Fruit fly (Drosophila melanogaster) whole organism, embryonic: Measurements from ENCODE around the gene AstC-R1.

Source experiments
- BEAF-32 ChIP-seq: fragments of 200-800 bp; sonication (Bioruptor generic); optimal IDR thresholded peaks from 3 replicates; lab custom pipeline; 2017; ENCODE audit warnings: missing biosample characterization, missing genetic modification characterization, mild to moderate bottlenecking, moderate library complexity, missing genetic modification reagents
- CG10147 ChIP-seq: fragments of 200-800 bp; sonication (Bioruptor generic); optimal IDR thresholded peaks from 2 replicates; lab custom pipeline; 2019; ENCODE audit warnings: missing biosample characterization, mild to moderate bottlenecking, missing genetic modification characterization, moderate library complexity
- CG10267 ChIP-seq: fragments of 200-800 bp; sonication (Bioruptor generic); optimal IDR thresholded peaks from 2 replicates; lab custom pipeline; 2018; ENCODE audit warnings: missing biosample characterization, mild to moderate bottlenecking, missing genetic modification characterization, moderate library complexity
- CG10274 ChIP-seq: fragments of 200-800 bp; sonication (Bioruptor generic); optimal IDR thresholded peaks from 3 replicates; lab custom pipeline; 2017; ENCODE audit warnings: missing biosample characterization, mild to moderate bottlenecking, missing genetic modification characterization
- CG11093 ChIP-seq: fragments of 200-800 bp; sonication (Bioruptor generic); IDR thresholded peaks from 3 replicates; pipeline ENCODE4 v1.3.6; 2022; ENCODE audit warnings: missing biosample characterization, missing genetic modification characterization
- CG13296 ChIP-seq: fragments of 200-800 bp; sonication (Bioruptor generic); optimal IDR thresholded peaks from 3 replicates; lab custom pipeline; 2018; ENCODE audit warnings: missing biosample characterization, mild to moderate bottlenecking, missing genetic modification characterization
- CG1602 ChIP-seq: fragments of 200-800 bp; sonication (Bioruptor generic); optimal IDR thresholded peaks from 3 replicates; lab custom pipeline; 2016; ENCODE audit warnings: missing biosample characterization, missing genetic modification characterization
- CG17328 ChIP-seq: fragments of 200-800 bp; sonication (Bioruptor generic); IDR thresholded peaks from 2 replicates; pipeline ENCODE4 v1.3.6; 2022; ENCODE audit warnings: missing biosample characterization, missing genetic modification characterization
- CG18476 ChIP-seq: fragments of 200-800 bp; sonication (Bioruptor generic); optimal IDR thresholded peaks from 2 replicates; lab custom pipeline; 2016; ENCODE audit warnings: missing biosample characterization, mild to moderate bottlenecking, missing genetic modification characterization
- CG18764 ChIP-seq: fragments of 200-800 bp; sonication (Bioruptor generic); optimal IDR thresholded peaks from 3 replicates; lab custom pipeline; 2016; ENCODE audit warnings: missing biosample characterization, missing genetic modification characterization
- CG2712 ChIP-seq: fragments of 200-800 bp; optimal IDR thresholded peaks from 3 replicates; lab custom pipeline; 2019; ENCODE audit warnings: missing biosample characterization, mild to moderate bottlenecking, missing genetic modification characterization, moderate library complexity
- CG30020 ChIP-seq: fragments of 200-800 bp; optimal IDR thresholded peaks from 2 replicates; lab custom pipeline; 2019; ENCODE audit warnings: missing biosample characterization, mild to moderate bottlenecking, missing genetic modification characterization, moderate library complexity
- CG3163 ChIP-seq: fragments of 200-800 bp; sonication (Bioruptor generic); optimal IDR thresholded peaks from 3 replicates; lab custom pipeline; 2016; ENCODE audit warnings: missing biosample characterization, missing genetic modification characterization
- CG43689 ChIP-seq: fragments of 200-800 bp; sonication (Bioruptor generic); IDR thresholded peaks from 2 replicates; pipeline ENCODE4 v1.3.6; 2022; ENCODE audit warnings: missing biosample characterization, missing genetic modification characterization
- CG4707 ChIP-seq: fragments of 200-800 bp; sonication (Bioruptor generic); optimal IDR thresholded peaks from 2 replicates; lab custom pipeline; 2018; ENCODE audit warnings: missing biosample characterization, mild to moderate bottlenecking, missing genetic modification characterization, moderate library complexity
- CG7271 ChIP-seq: fragments of 200-800 bp; sonication (Bioruptor generic); optimal IDR thresholded peaks from 2 replicates; lab custom pipeline; 2018; ENCODE audit warnings: missing biosample characterization, mild to moderate bottlenecking, missing genetic modification characterization, moderate library complexity
- CG8359 ChIP-seq: fragments of 200-800 bp; sonication (Bioruptor generic); optimal IDR thresholded peaks from 2 replicates; lab custom pipeline; 2017; ENCODE audit warnings: missing biosample characterization, mild to moderate bottlenecking, missing genetic modification characterization, borderline replicate concordance
- CG8478 ChIP-seq: fragments of >200 bp; optimal IDR thresholded peaks from 2 replicates; lab custom pipeline; 2018
- CG9817 ChIP-seq: fragments of 200-800 bp; sonication (Bioruptor generic); optimal IDR thresholded peaks from 2 replicates; lab custom pipeline; 2018; ENCODE audit warnings: missing biosample characterization, mild to moderate bottlenecking, missing genetic modification characterization, moderate library complexity
- CG9932 ChIP-seq: fragments of 200-800 bp; sonication (Bioruptor generic); IDR thresholded peaks from 2 replicates; pipeline ENCODE4 v1.3.6; 2022; ENCODE audit warnings: missing biosample characterization, missing genetic modification characterization
- CkIIα-i1 ChIP-seq: fragments of 200-800 bp; sonication (Bioruptor generic); IDR thresholded peaks from 2 replicates; pipeline ENCODE4 v1.3.6; 2022; ENCODE audit warnings: missing biosample characterization, missing genetic modification characterization
- D19A ChIP-seq: fragments of 200-800 bp; optimal IDR thresholded peaks from 3 replicates; lab custom pipeline; 2019; ENCODE audit warnings: missing biosample characterization, mild to moderate bottlenecking, missing genetic modification characterization, moderate library complexity
- Dbx ChIP-seq: fragments of 200-800 bp; sonication (Bioruptor generic); IDR thresholded peaks from 3 replicates; pipeline ENCODE4 v1.3.6; 2022; ENCODE audit warnings: missing biosample characterization, missing genetic modification characterization
- Dp ChIP-seq: fragments of 200-800 bp; sonication (Bioruptor generic); optimal IDR thresholded peaks from 2 replicates; lab custom pipeline; 2018; ENCODE audit warnings: missing biosample characterization, mild to moderate bottlenecking, missing genetic modification characterization, moderate library complexity
- Eip74EF ChIP-seq, 2 experiments: fragments of 200-800 bp in 1 of 2; fragments of >200 bp in 1 of 2; sonication (Bioruptor generic) in 1 of 2; optimal IDR thresholded peaks; 2 replicates each; lab custom pipeline; 2017 to 2019; ENCODE audit warnings: missing biosample characterization in 2 of 2, missing genetic modification characterization in 2 of 2, mild to moderate bottlenecking in 1 of 2, moderate library complexity in 1 of 2
- HmgZ ChIP-seq: fragments of 200-800 bp; sonication (Bioruptor generic); optimal IDR thresholded peaks from 2 replicates; lab custom pipeline; 2018; ENCODE audit warnings: missing biosample characterization, mild to moderate bottlenecking, missing genetic modification characterization
- Hr39 ChIP-seq: fragments of >200 bp; optimal IDR thresholded peaks from 2 replicates; lab custom pipeline; 2017
- Meics ChIP-seq: fragments of 200-800 bp; sonication (Bioruptor generic); optimal IDR thresholded peaks from 2 replicates; lab custom pipeline; 2017; ENCODE audit warnings: missing biosample characterization, mild to moderate bottlenecking, missing genetic modification characterization
- Neu2 ChIP-seq: fragments of 200-800 bp; sonication (Bioruptor generic); optimal IDR thresholded peaks from 3 replicates; lab custom pipeline; 2016; ENCODE audit warnings: missing biosample characterization, missing genetic modification characterization, borderline replicate concordance
- NfI ChIP-seq: fragments of 200-800 bp; sonication (Bioruptor generic); optimal IDR thresholded peaks from 3 replicates; lab custom pipeline; 2018; ENCODE audit warnings: missing biosample characterization, mild to moderate bottlenecking, missing genetic modification characterization, moderate library complexity
- PHDP ChIP-seq: fragments of 200-800 bp; sonication (Bioruptor generic); optimal IDR thresholded peaks from 3 replicates; lab custom pipeline; 2018; ENCODE audit warnings: missing biosample characterization, mild to moderate bottlenecking, missing genetic modification characterization, moderate library complexity
- Rfx ChIP-seq: fragments of 200-800 bp; sonication (Bioruptor generic); IDR thresholded peaks from 2 replicates; pipeline ENCODE4 v1.3.6; 2022; ENCODE audit warnings: missing biosample characterization, missing genetic modification characterization
- Usf ChIP-seq: fragments of 200-800 bp; sonication (Bioruptor generic); optimal IDR thresholded peaks from 2 replicates; lab custom pipeline; 2017; ENCODE audit warnings: missing genotype, missing biosample characterization, missing genetic modification characterization
- al ChIP-seq: fragments of 200-800 bp; sonication (Bioruptor generic); IDR thresholded peaks from 2 replicates; pipeline ENCODE4 v1.3.6; 2022; ENCODE audit warnings: missing biosample characterization, missing genetic modification characterization
- ato ChIP-seq: fragments of 200-800 bp; sonication (Bioruptor generic); IDR thresholded peaks from 2 replicates; pipeline ENCODE4 v1.3.6; 2022; ENCODE audit warnings: missing biosample characterization, missing genetic modification characterization; ENCODE audit not compliant: partially characterized antibody
- az2 ChIP-seq: fragments of 200-800 bp; sonication (Bioruptor generic); optimal IDR thresholded peaks from 3 replicates; lab custom pipeline; 2016; ENCODE audit warnings: missing biosample characterization, missing genetic modification characterization
- bab2 ChIP-seq: fragments of 200-800 bp; sonication (Bioruptor generic); optimal IDR thresholded peaks from 2 replicates; lab custom pipeline; 2016; ENCODE audit warnings: missing biosample characterization, missing genetic modification characterization
- cg ChIP-seq: fragments of 200-800 bp; sonication (Bioruptor generic); optimal IDR thresholded peaks from 3 replicates; lab custom pipeline; 2019; ENCODE audit warnings: missing biosample characterization, mild to moderate bottlenecking, missing genetic modification characterization, moderate library complexity
- danr ChIP-seq: fragments of 200-800 bp; sonication (Bioruptor generic); IDR thresholded peaks from 2 replicates; pipeline ENCODE4 v1.3.6; 2022; ENCODE audit warnings: missing biosample characterization, missing genetic modification characterization
- dpn ChIP-seq, 2 experiments: fragments of 200-800 bp; sonication (Bioruptor generic); optimal IDR thresholded peaks; 3 replicates each; lab custom pipeline; 2016; ENCODE audit warnings: missing biosample characterization in 2 of 2, missing genetic modification characterization in 2 of 2
- gcm ChIP-seq: fragments of 200-800 bp; sonication (Bioruptor generic); optimal IDR thresholded peaks from 2 replicates; lab custom pipeline; 2019; ENCODE audit warnings: missing biosample characterization, mild to moderate bottlenecking, missing genetic modification characterization, moderate library complexity
- hkb ChIP-seq, 2 experiments: fragments of 200-800 bp in 1 of 2; fragments of >200 bp in 1 of 2; sonication (Bioruptor generic) in 1 of 2; IDR thresholded peaks in 1 of 2; optimal IDR thresholded peaks in 1 of 2; 2 replicates each; pipeline versions ENCODE4 v1.3.6 to Lab custom; 2017 to 2022; ENCODE audit warnings: missing biosample characterization in 1 of 2, missing genetic modification characterization in 1 of 2
- lmd ChIP-seq: fragments of 200-800 bp; sonication (Bioruptor generic); IDR thresholded peaks from 2 replicates; pipeline ENCODE4 v1.3.6; 2022; ENCODE audit warnings: missing biosample characterization, missing genetic modification characterization
- phol ChIP-seq: fragments of 200-800 bp; sonication (Bioruptor generic); optimal IDR thresholded peaks from 3 replicates; lab custom pipeline; 2018; ENCODE audit warnings: missing biosample characterization, mild to moderate bottlenecking, missing genetic modification characterization, moderate library complexity
- pum ChIP-seq: fragments of 200-800 bp; sonication (Bioruptor generic); optimal IDR thresholded peaks from 2 replicates; lab custom pipeline; 2016; ENCODE audit warnings: missing biosample characterization, missing genetic modification characterization
- ranshi ChIP-seq: fragments of 200-800 bp; sonication (Bioruptor generic); IDR thresholded peaks from 2 replicates; pipeline ENCODE4 v1.3.6; 2022; ENCODE audit warnings: missing biosample characterization, missing genetic modification characterization
- sr ChIP-seq: fragments of 200-800 bp; sonication (Bioruptor generic); IDR thresholded peaks from 3 replicates; pipeline ENCODE4 v1.3.6; 2022; ENCODE audit warnings: missing biosample characterization, missing genetic modification characterization
- unc-4 ChIP-seq: fragments of 200-800 bp; sonication (Bioruptor generic); IDR thresholded peaks from 2 replicates; pipeline ENCODE4 v1.3.6; 2022; ENCODE audit warnings: missing biosample characterization, missing genetic modification characterization; ENCODE audit not compliant: partially characterized antibody

AstC-R1 gene

dm6 chr3L:18620988-18621734 is 61.1 kb downstream of the AstC-R1 start (continued):
- peak; percentile 76 for TF ChIP-seq BEAF-32 (GFP tag; lab: Kevin White, UChicago)
- peak; percentile 89 for TF ChIP-seq CG9932 (GFP tag; lab: Robert Waterston, UW)
- no peak for TF ChIP-seq cg (GFP tag; lab: Kevin White, UChicago)
- peak; percentile 60; the same call in 1 of the 3 replicates for TF ChIP-seq sr (GFP tag; lab: Robert Waterston, UW)
- peak; percentile 36 for TF ChIP-seq CG10267
- TF ChIP-seq lmd (GFP tag; lab: Robert Waterston, UW): peak; percentile 29; the same call in 1 of the 2 replicates
- TF ChIP-seq PHDP (tag; lab: Kevin White, UChicago): peak; percentile 48
- TF ChIP-seq NfI (GFP tag; lab: Kevin White, UChicago): peak; percentile 38
- TF ChIP-seq CkIIα-i1 (GFP tag; lab: Robert Waterston, UW): no peak
- no peak for TF ChIP-seq Hr39 (lab: Kevin White, UChicago)
- TF ChIP-seq ranshi: 0 out of 2 replicates have a peak, but pooled peaks have one; percentile 15
- no peak for TF ChIP-seq Neu2 (GFP tag; lab: Kevin White, UChicago)
- TF ChIP-seq bab2: peak; percentile 42
- no peak for TF ChIP-seq Eip74EF (GFP tag; optimal IDR thresholded peaks at IDR 0.05; lab: Kevin White, UChicago)
- peak; percentile 7 for TF ChIP-seq CG3163 (GFP tag; lab: Kevin White, UChicago)
- TF ChIP-seq Rfx (GFP tag; lab: Robert Waterston, UW): peak; percentile 70
- TF ChIP-seq Dp: no peak
- TF ChIP-seq CG1602 (GFP tag; lab: Kevin White, UChicago): no peak
- TF ChIP-seq ato: no peak; the same call in 1 of the 2 replicates
- TF ChIP-seq CG9817 (tag; lab: Kevin White, UChicago): no peak
- peak; percentile 10 for TF ChIP-seq CG18764 (GFP tag; lab: Kevin White, UChicago)
- TF ChIP-seq Dbx (GFP tag; lab: Robert Waterston, UW): peak; percentile 72
- TF ChIP-seq CG43689: no peak
- TF ChIP-seq pum (GFP tag; lab: Kevin White, UChicago): peak; percentile 14
- no peak for TF ChIP-seq CG8359
- no peak for TF ChIP-seq gcm (GFP tag; lab: Kevin White, UChicago)
- TF ChIP-seq CG10147: no peak
- peak; percentile 59 for TF ChIP-seq D19A (tag; lab: Kevin White, UChicago)
- no peak for TF ChIP-seq CG4707 (GFP tag; lab: Kevin White, UChicago)
- TF ChIP-seq HmgZ (tag; lab: Kevin White, UChicago): peak; percentile 43
- no peak for TF ChIP-seq danr (GFP tag; lab: Robert Waterston, UW)
- peak; percentile 68 for TF ChIP-seq unc-4
- no peak for TF ChIP-seq hkb (optimal IDR thresholded peaks at IDR 0.05; lab: Kevin White, UChicago)
- 0 out of 2 replicates have a peak, but pooled peaks have one; percentile 18 for TF ChIP-seq hkb (GFP tag; IDR thresholded peaks at IDR 0.05; lab: Robert Waterston, UW)
- TF ChIP-seq CG11093 (GFP tag; lab: Robert Waterston, UW): no peak
- no peak for TF ChIP-seq Usf (GFP tag; lab: Kevin White, UChicago)
- no peak for TF ChIP-seq CG30020 (tag; lab: Kevin White, UChicago)
- TF ChIP-seq az2 (GFP tag; lab: Kevin White, UChicago): peak; percentile 34
- TF ChIP-seq CG13296 (GFP tag; lab: Kevin White, UChicago): peak; percentile 25
- TF ChIP-seq CG7271 (tag; lab: Kevin White, UChicago): no peak
- TF ChIP-seq Meics (GFP tag; lab: Kevin White, UChicago): peak; percentile 61
- TF ChIP-seq al (GFP tag; lab: Robert Waterston, UW): peak; percentile 14; the same call in 1 of the 2 replicates
- no peak for TF ChIP-seq CG10274 (GFP tag; lab: Kevin White, UChicago)
- TF ChIP-seq dpn (GFP tag; optimal IDR thresholded peaks at IDR 0.05; lab: Kevin White, UChicago): peak; percentile 49 to 55
- peak; percentile 50; the same call in 1 of the 2 replicates for TF ChIP-seq CG17328 (GFP tag; lab: Robert Waterston, UW)
- TF ChIP-seq phol: peak; percentile 47
- peak; percentile 58 for TF ChIP-seq CG2712 (tag; lab: Kevin White, UChicago)
- no peak for TF ChIP-seq CG8478
- no peak for TF ChIP-seq CG18476 (GFP tag; lab: Kevin White, UChicago)
